Fruit fly (Drosophila melanogaster): ENCODE data around the gene CG10516.
A peak's percentile ranks its signal among the peaks of the same experiment; 100 is the strongest.

Gene CG10516

DNA sequence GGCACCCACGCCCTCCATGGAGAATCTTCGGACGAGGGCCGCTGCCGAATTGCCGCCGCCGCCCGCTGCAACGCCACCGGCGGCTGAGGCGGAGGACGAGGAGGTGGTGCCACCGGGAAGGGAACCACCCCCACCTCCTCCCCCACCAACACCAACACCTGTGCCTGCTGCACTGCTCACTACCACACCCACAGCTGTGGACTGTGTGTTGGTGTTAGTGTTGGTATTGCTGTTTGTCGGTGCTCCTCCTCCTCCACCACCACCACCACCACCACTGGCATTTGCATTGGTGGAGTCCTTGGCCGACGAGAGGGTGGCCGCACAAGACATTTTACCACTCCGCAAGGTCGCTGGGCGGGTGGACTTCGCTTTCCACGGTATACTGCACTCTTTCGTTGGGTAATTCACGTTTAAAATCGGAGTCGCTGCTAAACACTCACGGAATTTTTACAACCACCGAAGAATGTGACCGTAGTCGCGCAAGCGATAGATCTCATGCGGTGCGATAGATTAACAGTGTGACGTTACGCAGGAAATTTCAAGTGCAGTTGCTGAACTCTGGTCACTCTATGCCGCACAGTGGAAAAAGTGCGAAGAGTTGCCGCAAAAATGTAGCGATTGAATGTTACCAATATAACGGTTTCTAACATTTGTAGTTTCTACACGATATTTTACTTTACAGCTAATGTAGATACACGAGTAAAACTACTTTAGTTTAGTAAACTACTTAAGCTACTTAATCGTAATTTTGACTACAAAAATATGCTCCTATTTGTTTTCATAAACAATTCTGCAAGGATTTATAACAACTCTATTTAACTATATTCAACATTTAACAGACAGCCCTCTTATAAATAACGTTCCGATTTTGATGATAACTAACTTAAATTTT lies 43.6 kb downstream of the CG10516 start, which contains the start of gene mib1 (continued):
- TF ChIP-seq Meics (GFP tag; optimal IDR thresholded peaks at IDR 0.05) (peak; percentile 13), Atf-2 (GFP tag; optimal IDR thresholded peaks at IDR 0.05) (no peak), Lpt (GFP tag; optimal IDR thresholded peaks at IDR 0.05) (no peak), Sox102F (GFP tag; optimal IDR thresholded peaks at IDR 0.05) (no peak), CG32767 (GFP tag; IDR thresholded peaks at IDR 0.05) (0 out of 2 replicates have a peak, but pooled peaks have one; percentile 20), pho (GFP tag; optimal IDR thresholded peaks at IDR 0.05) (peak; percentile 38), CG9609 (GFP tag; optimal IDR thresholded peaks at IDR 0.05) (peak; percentile 40), ind (GFP tag; optimal IDR thresholded peaks at IDR 0.05) (no peak), hb (GFP tag; IDR thresholded peaks at IDR 0.05; ENCODE audit: partially characterized antibody) (peak; percentile 84), CG14965 (GFP tag; optimal IDR thresholded peaks at IDR 0.05; ENCODE audit: borderline replicate concordance) (no peak), sqz (GFP tag; optimal IDR thresholded peaks at IDR 0.05) (no peak), lab (GFP tag; optimal IDR thresholded peaks at IDR 0.05) (peak; percentile 59), mirr (GFP tag; optimal IDR thresholded peaks at IDR 0.05) (peak; percentile 45), CG3065 (GFP tag; optimal IDR thresholded peaks at IDR 0.05) (no peak), CG8290 (GFP tag; optimal IDR thresholded peaks at IDR 0.05) (peak; percentile 34), CG8290 (tag; optimal IDR thresholded peaks at IDR 0.05) (peak in 1 of 2 experiments; percentile 92), CG4617 (GFP tag; optimal IDR thresholded peaks at IDR 0.05; ENCODE audit: borderline replicate concordance) (peak; percentile 75), CG8281 (tag; optimal IDR thresholded peaks at IDR 0.05) (no peak), tin (GFP tag; optimal IDR thresholded peaks at IDR 0.05) (no peak), Xrp1 (GFP tag; IDR thresholded peaks at IDR 0.05) (no peak), dysf (GFP tag; IDR thresholded peaks at IDR 0.05) (peak; percentile 27; the same call in 1 of the 3 replicates), Oli (tag; optimal IDR thresholded peaks at IDR 0.05) (no peak), chn (GFP tag; optimal IDR thresholded peaks at IDR 0.05) (peak; percentile 30), Max (GFP tag; optimal IDR thresholded peaks at IDR 0.05) (no peak), hbn (GFP tag; IDR thresholded peaks at IDR 0.05; ENCODE audit: partially characterized antibody) (peak; percentile 91), CG18764 (GFP tag; optimal IDR thresholded peaks at IDR 0.05) (no peak), oc (tag; optimal IDR thresholded peaks at IDR 0.05) (peak; percentile 67), CG16815 (GFP tag; optimal IDR thresholded peaks at IDR 0.05) (no peak), Fer3 (tag; optimal IDR thresholded peaks at IDR 0.05) (no peak), ERR (GFP tag; optimal IDR thresholded peaks at IDR 0.05) (no peak), ems (GFP tag; optimal IDR thresholded peaks at IDR 0.05) (peak; percentile 38), dmrt11E (tag; optimal IDR thresholded peaks at IDR 0.05) (peak; percentile 1), CG7357 (GFP tag; IDR thresholded peaks at IDR 0.05) (no peak), z (GFP tag; IDR thresholded peaks at IDR 0.05) (no peak), CG11696 (GFP tag; IDR thresholded peaks at IDR 0.05) (no peak), dati (GFP tag; IDR thresholded peaks at IDR 0.05) (no peak), CG6272 (GFP tag; IDR thresholded peaks at IDR 0.05) (no peak), Bteb2 (GFP tag; optimal IDR thresholded peaks at IDR 0.05) (no peak), gsb-n (tag; optimal IDR thresholded peaks at IDR 0.05) (peak; percentile 55), CG4404 (GFP tag; IDR thresholded peaks at IDR 0.05) (no peak), CG17612 (GFP tag; IDR thresholded peaks at IDR 0.05) (no peak), CG30403 (GFP tag; optimal IDR thresholded peaks at IDR 0.05) (peak; percentile 5), CG34376 (GFP tag; optimal IDR thresholded peaks at IDR 0.05) (peak; percentile 29), CG7987 (GFP tag; optimal IDR thresholded peaks at IDR 0.05) (peak; percentile 75), Dbx (GFP tag; IDR thresholded peaks at IDR 0.05) (0 out of 3 replicates have a peak, but pooled peaks have one; percentile 5), CG30431 (GFP tag; optimal IDR thresholded peaks at IDR 0.05) (no peak), Gug (GFP tag; IDR thresholded peaks at IDR 0.05) (peak; percentile 35; the same call in 2 of the 4 replicates), Opbp (GFP tag; IDR thresholded peaks at IDR 0.05; ENCODE audit: partially characterized antibody) (peak; percentile 95), CG2129 (GFP tag; IDR thresholded peaks at IDR 0.05; ENCODE audit: partially characterized antibody) (peak; percentile 63)

All from whole organism, embryonic.